Worm (Caenorhabditis elegans): ENCODE results near the gene T08B6.1.

- TF ChIP-seq T22C8.4 (GFP tag; IDR thresholded peaks at IDR 0.05): no peak
- TF ChIP-seq med-1 (GFP tag; optimal IDR thresholded peaks at IDR 0.05; ENCODE audit: insufficient read depth): no peak
These were observed 28.5 kb upstream of the T08B6.1 start, which contains the start of gene str-155 for ce11 chrIV:4915689-4916088.

Measured in whole organism, midembryonic.